Worm (Caenorhabditis elegans) whole organism, L4/young adult: ENCODE results near the gene hot-7.

Experiments
- W03F9.2 ChIP-seq: fragments of 150-350 bp; optimal IDR thresholded peaks from 2 replicates; lab custom pipeline; 2014; ENCODE audit warnings: missing biosample characterization, missing genetic modification characterization
- dao-5 ChIP-seq: sonication (generic microtip); optimal IDR thresholded peaks from 2 replicates; lab custom pipeline; 2016; ENCODE audit warnings: missing genotype, missing genetic modification characterization, moderate library complexity, missing compliant biosample characterization
- him-1 ChIP-seq: sonication (generic microtip); optimal IDR thresholded peaks from 2 replicates; lab custom pipeline; 2016; ENCODE audit warnings: missing genotype, missing genetic modification reagents, missing genetic modification characterization, missing compliant biosample characterization

The hot-7 gene

DNA sequence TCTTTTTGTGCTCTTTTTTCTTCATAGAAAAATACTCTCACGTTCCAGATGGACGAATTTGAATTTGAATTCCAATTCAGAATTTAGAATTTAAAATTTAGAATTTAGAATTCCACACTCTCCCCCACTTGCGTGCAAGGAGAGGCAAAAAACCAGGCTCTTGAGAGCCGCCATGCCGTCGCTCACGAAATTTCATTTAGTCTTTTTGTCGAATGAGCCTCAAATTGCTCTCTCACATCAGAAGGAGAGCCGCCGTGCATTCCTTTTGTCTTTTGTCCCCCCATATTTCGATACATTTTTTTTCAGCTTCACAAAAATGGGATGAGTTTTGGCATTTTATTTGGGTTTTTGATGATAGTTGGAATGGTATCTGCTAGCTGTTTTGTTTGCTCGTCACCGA is at the start of gene hot-7:
Gene hot-7 (plus strand): TSS at position 301 of the 400 bp plus-strand sequence.
- TF ChIP-seq dao-5 (no peak), W03F9.2 (tag; lab: Kevin White, UChicago) (no peak), him-1 (tag; lab: Kevin White, UChicago) (no peak)

DNA sequence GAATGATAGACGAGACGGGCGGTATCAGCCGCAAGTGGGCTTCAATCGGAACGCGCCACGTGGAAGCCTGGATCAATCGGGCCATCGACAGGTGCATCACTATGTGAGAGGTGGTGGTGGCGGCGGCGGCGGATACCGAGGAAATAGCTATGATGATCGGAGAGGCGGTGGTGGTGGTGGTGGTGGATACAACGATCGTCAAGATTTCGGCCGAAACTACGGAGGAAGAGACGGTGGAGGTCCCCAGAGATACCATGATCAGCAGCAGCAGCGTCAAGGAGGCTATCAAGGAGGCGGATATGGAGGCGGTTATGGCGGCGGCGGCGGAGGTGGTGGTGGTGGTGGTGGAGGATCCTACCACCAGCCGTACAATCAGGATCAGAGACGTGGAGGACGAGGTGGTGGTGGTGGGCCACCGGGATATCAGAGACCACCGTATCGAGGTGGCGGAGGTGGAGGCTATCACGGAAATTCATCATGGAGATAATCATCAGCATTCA is 45.7 kb upstream of the hot-7 start:
- no peak for TF ChIP-seq dao-5
- no peak for TF ChIP-seq W03F9.2 (tag; lab: Kevin White, UChicago)
- TF ChIP-seq him-1 (tag; lab: Kevin White, UChicago): no peak

DNA sequence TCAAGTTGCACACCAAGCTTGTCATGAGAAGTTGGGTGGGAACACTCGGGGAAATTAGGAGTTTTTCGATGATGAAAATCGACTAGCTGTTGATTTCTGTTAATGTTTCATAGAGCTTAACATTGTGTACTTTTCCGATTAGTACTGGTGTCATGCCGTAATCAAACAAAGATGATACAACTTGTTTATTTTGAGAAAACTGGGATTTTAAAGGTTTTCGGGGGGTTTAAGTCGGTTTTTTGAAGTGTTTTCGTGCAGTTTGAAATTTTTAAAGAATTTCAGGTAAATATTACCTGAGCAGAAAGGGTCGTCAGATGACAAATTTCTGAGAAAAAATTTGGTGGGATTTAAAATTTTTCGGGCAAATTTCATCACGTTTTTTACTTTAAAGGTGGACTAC is 39.7 kb upstream of the hot-7 start, which contains the start of gene eat-2:
Gene eat-2 (minus strand): TSS at position 101 of the 400 bp plus-strand sequence.
- TF ChIP-seq W03F9.2 (tag; lab: Kevin White, UChicago): no peak
- TF ChIP-seq him-1 (tag; lab: Kevin White, UChicago): no peak
- no peak for TF ChIP-seq dao-5

DNA sequence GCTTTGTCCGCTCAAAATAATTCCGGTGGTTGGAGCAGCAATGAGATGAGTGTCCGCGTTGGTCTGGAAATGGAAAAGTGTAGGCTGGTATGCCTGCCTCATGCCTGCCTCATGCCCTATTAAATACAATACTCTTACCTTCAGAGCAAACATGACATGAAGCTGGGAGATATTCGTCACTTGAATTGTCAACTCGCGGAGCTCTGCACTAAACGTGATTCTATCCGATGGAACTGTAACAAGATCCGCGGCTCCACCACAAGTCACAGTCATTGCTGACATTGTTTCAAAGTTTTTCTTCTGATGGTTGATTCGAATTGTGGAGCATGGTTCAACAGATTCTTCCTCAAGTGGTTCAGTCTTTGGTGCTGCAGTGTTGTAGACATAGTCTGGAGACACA is 38.0 kb upstream of the hot-7 start:
- TF ChIP-seq dao-5: no peak
- no peak for TF ChIP-seq W03F9.2 (tag; lab: Kevin White, UChicago)
- TF ChIP-seq him-1 (tag; lab: Kevin White, UChicago): no peak

DNA sequence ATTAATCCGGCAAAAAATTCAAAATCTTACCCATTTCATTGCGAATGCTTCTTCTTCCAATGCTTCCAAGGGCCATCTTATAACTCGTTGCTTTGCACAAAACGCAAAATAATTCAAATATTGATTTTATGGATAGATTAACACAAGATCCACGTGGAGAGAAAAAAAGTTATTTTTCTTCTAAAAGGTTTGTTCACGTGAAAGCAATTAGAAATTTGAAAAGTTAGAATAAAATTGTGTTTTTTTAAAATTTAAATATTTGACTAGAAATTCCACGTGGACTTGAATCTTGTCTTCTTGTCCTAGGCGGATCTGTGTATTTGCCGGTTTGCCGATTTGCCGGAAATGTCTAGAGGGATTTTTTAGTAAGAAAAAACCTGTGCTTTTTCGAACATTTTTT is 36.1 kb upstream of the hot-7 start, which contains the start of gene Y48B6A.5:
Gene Y48B6A.5 (minus strand): TSS at position 101 of the 400 bp plus-strand sequence.
- no peak for TF ChIP-seq him-1 (tag; lab: Kevin White, UChicago)
- no peak for TF ChIP-seq dao-5
- TF ChIP-seq W03F9.2 (tag; lab: Kevin White, UChicago): no peak

DNA sequence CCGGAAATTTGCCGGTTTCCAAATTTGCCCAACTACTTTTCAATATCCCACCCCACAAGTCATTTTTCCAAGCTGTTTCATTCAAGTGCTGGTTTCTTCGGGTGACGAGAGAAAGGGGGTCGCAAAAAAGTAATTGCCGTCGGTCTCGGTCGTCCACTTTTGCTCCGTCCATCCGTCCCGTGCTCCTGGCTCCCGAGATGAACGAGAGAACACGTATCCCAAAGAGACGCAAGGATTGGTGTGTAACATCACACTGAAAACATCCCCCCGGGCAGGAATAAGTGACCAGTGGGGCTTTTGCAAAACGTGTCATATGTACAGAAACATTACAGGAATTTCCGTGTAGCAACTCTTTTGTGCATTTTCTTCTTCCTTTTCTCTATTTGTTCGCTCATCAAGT is 34.6 kb upstream of the hot-7 start:
- TF ChIP-seq dao-5 (no peak), him-1 (tag; lab: Kevin White, UChicago) (no peak), W03F9.2 (tag; lab: Kevin White, UChicago) (no peak)

DNA sequence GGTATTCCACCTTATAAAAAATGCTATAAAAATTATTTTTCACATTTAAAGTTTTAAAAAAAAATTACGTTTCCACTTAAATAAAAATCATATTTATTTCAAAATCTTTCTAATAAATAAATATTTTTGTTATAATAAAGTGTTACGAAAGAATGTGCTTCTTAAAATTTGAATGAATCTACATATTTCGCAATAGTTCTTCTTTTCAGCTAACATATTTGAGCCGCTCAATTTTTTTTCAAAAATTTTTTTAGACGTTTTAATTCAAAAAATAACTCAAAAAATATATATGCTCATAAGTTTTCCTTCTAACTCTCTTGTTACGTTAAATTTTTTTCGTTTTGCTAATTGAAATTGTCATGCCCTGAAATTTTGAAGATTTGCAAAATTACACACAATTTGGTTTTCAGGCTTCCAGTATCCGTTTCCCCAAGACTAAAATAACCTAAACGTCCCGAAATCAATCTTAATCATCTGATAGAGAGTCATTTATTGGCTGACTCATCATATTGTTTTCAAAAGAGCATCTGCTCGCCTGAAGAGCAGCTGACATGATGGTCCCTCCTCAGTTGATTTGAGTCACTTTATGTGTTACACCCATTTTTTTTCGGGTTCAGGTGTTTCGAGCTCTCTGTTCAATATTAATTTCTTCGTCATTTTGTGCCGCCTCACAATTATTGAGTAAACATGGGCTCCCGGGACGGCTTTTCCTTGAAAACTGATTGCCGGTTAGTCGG is 32.8 kb upstream of the hot-7 start, which contains the start of gene efhd-1:
Gene efhd-1 (plus strand): TSS at position 582 of the 737 bp plus-strand sequence.
- TF ChIP-seq him-1 (tag; lab: Kevin White, UChicago) (no peak), W03F9.2 (tag; lab: Kevin White, UChicago) (no peak), dao-5 (no peak)

DNA sequence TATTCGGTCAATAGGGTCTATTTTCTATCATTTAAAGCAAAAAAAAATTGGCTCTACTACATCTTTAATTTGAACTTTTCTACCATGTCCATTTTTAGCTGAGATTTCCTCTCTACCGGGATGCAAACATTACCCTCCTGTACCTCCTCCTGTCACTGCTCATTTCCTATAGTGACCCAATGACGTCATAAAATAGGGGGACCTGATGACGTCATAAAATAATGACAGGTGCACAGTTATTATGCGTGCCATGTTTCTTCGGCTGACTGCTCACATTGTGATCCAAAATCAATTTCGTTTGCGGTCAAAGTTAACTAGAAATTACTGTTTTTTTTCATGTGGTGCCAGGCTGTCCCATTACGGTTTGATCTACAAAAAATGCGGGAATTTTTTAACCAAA is 24.3 kb upstream of the hot-7 start:
- no peak for TF ChIP-seq dao-5
- no peak for TF ChIP-seq him-1 (tag; lab: Kevin White, UChicago)
- no peak for TF ChIP-seq W03F9.2 (tag; lab: Kevin White, UChicago)

DNA sequence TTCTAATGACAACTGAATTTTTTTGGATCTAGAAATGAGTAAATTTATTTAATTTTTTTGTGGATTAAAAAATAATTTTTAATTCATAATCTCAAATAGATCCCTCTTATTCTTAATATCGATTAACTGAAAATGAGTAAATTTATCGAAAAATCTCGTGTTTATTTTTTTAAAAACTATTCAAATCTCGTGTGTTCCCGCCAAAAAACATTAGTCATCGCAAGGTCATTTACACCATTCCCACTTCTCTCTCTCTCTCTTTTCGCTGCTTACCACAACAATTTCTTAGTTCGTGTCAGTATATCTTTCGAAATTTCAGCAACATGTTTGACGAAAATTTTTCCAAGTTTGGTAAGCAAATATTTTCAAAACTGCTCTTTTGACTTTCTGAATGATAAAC is 23.8 kb upstream of the hot-7 start:
- no peak for TF ChIP-seq him-1 (tag; lab: Kevin White, UChicago)
- TF ChIP-seq dao-5: no peak
- TF ChIP-seq W03F9.2 (tag; lab: Kevin White, UChicago): no peak

DNA sequence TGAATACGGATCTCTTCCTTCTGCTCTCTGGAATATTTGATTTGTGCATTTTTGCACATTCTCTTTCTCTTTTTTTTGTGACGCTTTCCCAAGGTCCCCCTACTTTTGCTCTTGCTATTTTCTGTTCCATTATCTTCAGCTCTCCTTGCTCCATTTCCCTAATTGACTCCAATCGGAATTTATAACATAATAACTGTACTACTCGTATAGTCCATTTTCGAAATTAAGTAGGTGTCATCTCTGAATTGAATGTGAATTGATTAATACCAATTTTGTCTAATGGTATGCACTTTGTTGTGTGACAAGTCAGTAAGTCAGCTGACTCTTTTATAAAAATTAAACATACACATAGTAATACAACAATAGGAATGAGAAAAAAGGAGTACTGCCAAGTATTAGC is 15.3 kb upstream of the hot-7 start:
- TF ChIP-seq W03F9.2 (tag; lab: Kevin White, UChicago): no peak
- no peak for TF ChIP-seq dao-5
- no peak for TF ChIP-seq him-1 (tag; lab: Kevin White, UChicago)

DNA sequence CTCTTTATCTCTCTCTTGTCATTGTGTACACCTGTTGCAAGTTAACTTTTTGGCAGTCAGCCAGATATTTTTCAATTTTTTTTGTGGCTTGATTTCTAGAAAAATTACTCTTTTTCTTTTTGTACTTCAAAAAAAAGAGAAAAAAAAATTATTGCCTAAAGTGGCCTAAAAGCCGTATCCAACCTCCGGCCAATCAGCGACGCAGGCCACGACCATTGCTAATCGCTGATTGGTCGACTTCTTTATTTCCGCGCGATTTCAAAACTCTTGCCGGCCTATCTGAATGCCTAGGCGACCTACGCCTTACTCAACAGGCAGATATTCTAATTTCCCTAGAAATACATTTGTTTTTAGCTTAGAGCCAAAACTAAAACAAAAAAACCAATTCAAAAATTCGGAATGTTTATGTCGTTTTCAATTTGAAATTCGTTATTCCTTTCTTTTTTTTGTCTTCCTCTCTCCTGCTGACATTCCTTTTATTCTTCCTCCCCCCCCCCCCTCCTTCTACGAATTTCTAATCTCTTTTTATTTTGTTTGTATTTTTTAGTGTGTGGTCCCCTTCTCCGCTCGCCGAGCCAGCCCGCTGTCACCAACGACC is 13.6 kb upstream of the hot-7 start, which contains the start of gene ace-4:
Gene ace-4 (plus strand): TSS at position 548 of the 598 bp plus-strand sequence.
- TF ChIP-seq W03F9.2 (tag; lab: Kevin White, UChicago): no peak
- no peak for TF ChIP-seq dao-5
- TF ChIP-seq him-1 (tag; lab: Kevin White, UChicago): no peak

DNA sequence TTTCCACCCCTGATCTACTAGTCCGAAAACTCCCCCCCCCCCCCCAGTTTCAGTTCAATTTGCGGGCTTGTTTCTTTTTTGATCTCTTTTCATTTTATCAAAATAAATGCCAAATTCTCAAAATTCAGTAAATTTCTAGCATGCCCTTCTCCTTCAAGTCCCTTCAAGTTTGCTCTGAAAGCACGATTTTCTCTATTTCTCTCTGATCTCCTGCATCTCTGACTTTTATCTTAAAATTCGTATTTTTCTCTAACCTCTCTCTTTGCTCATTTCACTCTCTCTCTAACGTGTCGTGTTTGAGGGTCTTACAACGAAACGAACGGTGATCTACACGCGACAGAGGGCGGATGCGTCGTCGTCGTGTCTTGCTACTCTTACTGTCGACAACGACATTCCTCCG is 5.9 kb upstream of the hot-7 start, which contains the start of gene ace-3:
Gene ace-3 (plus strand): TSS at position 301 of the 400 bp plus-strand sequence.
- TF ChIP-seq dao-5: no peak
- TF ChIP-seq W03F9.2 (tag; lab: Kevin White, UChicago): no peak
- TF ChIP-seq him-1 (tag; lab: Kevin White, UChicago): no peak

DNA sequence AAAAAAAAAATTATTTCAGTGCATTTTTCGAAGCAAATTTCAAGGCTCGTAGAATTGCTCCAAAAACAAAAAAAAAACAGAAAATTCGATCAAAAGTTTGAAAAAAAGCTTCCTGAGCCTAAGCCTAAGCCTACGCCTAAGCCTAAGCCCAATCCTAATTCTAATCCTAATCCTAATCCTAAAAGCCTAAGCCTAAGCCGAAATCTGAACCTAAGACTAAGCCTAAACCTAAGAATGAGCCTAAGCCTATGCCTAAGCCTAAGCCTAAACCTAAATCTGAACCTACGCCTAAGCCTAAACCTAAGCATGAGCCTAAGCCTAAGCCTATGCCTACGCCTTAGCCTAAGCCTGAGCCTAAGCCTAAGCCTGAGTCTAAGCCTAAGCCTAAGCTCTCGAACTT is 5.0 kb upstream of the hot-7 start:
- TF ChIP-seq W03F9.2 (tag; lab: Kevin White, UChicago): no peak
- no peak for TF ChIP-seq dao-5
- TF ChIP-seq him-1 (tag; lab: Kevin White, UChicago): no peak

DNA sequence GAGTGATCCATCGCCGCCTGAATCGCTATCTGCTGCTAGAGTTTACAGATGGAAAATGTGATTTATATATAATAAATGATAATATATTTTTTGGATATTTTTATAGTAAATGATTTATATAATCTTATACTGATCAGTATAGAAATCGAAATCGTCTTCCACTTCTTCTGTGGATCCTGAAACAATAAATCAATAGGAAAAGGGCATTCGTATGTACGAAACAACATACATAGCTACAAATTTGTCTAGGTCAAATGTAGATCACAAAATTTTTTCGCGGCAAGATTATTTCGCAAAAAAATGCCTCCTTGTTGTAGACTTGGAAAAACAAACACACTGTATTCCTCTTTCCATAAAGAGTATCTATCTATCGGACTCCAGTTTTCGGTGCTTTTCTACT is 2.9 kb downstream of the hot-7 start, which contains the start of gene Y48B6A.10:
Gene Y48B6A.10 (plus strand): TSS at position 301 of the 400 bp plus-strand sequence.
- no peak for TF ChIP-seq dao-5
- no peak for TF ChIP-seq him-1 (tag; lab: Kevin White, UChicago)
- no peak for TF ChIP-seq W03F9.2 (tag; lab: Kevin White, UChicago)
